Fruit fly (Drosophila melanogaster): ENCODE results near the gene Smyd5.
A peak's percentile ranks its signal among the peaks of the same experiment; 100 is the strongest.

Smyd5 gene

DNA sequence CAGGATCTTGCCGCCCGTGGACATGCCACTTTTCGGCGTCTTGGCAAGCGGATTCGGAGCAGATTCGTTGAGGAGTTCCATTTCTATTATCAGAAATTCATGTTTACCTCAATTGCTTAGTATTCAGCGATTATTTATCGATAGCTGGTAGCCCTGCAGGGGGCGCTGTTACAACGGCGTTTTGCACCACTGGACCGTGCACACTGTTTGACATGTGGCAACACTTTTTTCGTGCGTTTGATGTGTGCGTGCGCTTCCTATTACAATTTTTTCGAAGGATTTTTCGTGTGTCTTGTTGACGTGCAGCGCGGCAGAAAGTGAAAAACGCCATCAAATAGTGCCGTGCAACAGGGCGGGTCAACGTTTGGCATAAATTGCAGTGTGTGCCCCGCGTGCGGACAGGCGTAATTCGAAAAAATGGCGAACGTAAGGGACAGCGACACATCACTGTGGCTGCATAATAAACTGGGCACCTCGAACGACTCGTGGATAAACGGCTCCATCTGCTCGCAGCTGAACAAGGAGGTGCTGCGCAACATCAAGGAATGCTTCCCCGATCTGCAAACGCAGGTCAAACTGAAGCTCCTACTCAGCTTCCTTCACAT lies 5.0 kb upstream of the Smyd5 start, which contains the start of the genes CG3337 and Nelf-A (continued):
- TF ChIP-seq Oli (tag; optimal IDR thresholded peaks at IDR 0.05) (no peak), slp2 (GFP tag; optimal IDR thresholded peaks at IDR 0.05) (peak; percentile 26), dimm (GFP tag; IDR thresholded peaks at IDR 0.05) (no peak), CG18262 (tag; optimal IDR thresholded peaks at IDR 0.05) (peak; percentile 37), ash1 (GFP tag; optimal IDR thresholded peaks at IDR 0.05) (peak; percentile 60), CG6689 (GFP tag; IDR thresholded peaks at IDR 0.05) (0 out of 2 replicates have a peak, but pooled peaks have one; percentile 8), CG2120 (GFP tag; optimal IDR thresholded peaks at IDR 0.05) (peak; percentile 86), CG6765 (GFP tag; optimal IDR thresholded peaks at IDR 0.05) (peak; percentile 6), psq (GFP tag; optimal IDR thresholded peaks at IDR 0.05) (peak; percentile 25), CG17568 (GFP tag; optimal IDR thresholded peaks at IDR 0.05) (no peak), twi (tag; optimal IDR thresholded peaks at IDR 0.05) (peak; percentile 36), ttk (GFP tag; IDR thresholded peaks at IDR 0.05) (peak; percentile 55; the same call in 1 of the 2 replicates), sr (GFP tag; IDR thresholded peaks at IDR 0.05) (no peak), jumu (GFP tag; optimal IDR thresholded peaks at IDR 0.05) (peak; percentile 85), CG4617 (GFP tag; optimal IDR thresholded peaks at IDR 0.05; ENCODE audit: borderline replicate concordance) (peak; percentile 98), NK7.1 (GFP tag; optimal IDR thresholded peaks at IDR 0.05) (peak; percentile 51), otp (GFP tag; IDR thresholded peaks at IDR 0.05) (no peak), sna (GFP tag; IDR thresholded peaks at IDR 0.05; ENCODE audit: partially characterized antibody) (0 out of 2 replicates have a peak, but pooled peaks have one; percentile 29), CG8924 (tag; optimal IDR thresholded peaks at IDR 0.05) (no peak), Aef1 (GFP tag; IDR thresholded peaks at IDR 0.05) (peak; percentile 56; the same call in 2 of the 3 replicates), Mad (GFP tag; optimal IDR thresholded peaks at IDR 0.05) (peak; percentile 81), br (optimal IDR thresholded peaks at IDR 0.05) (no peak), esg (GFP tag; conservative IDR thresholded peaks at IDR 0.05) (no peak), kni (GFP tag; optimal IDR thresholded peaks at IDR 0.05) (no peak), CG14860 (GFP tag; IDR thresholded peaks at IDR 0.05; ENCODE audit: partially characterized antibody) (peak; percentile 57), Oaz (GFP tag; IDR thresholded peaks at IDR 0.05) (no peak), luna (GFP tag; optimal IDR thresholded peaks at IDR 0.05) (peak; percentile 63), Sry-δ (GFP tag; optimal IDR thresholded peaks at IDR 0.05) (peak; percentile 86), H2.0 (GFP tag; IDR thresholded peaks at IDR 0.05) (peak; percentile 66), CG11695 (GFP tag; IDR thresholded peaks at IDR 0.05) (no peak), lab (GFP tag; optimal IDR thresholded peaks at IDR 0.05) (no peak), dm (GFP tag; optimal IDR thresholded peaks at IDR 0.05) (peak; percentile 90), CG12299 (tag; optimal IDR thresholded peaks at IDR 0.05) (no peak), CG18476 (GFP tag; optimal IDR thresholded peaks at IDR 0.05) (peak; percentile 29), nerfin-2 (GFP tag; IDR thresholded peaks at IDR 0.05; ENCODE audit: partially characterized antibody) (peak; percentile 79), CG6272 (GFP tag; IDR thresholded peaks at IDR 0.05) (peak; percentile 66), nmo (GFP tag; optimal IDR thresholded peaks at IDR 0.05) (peak; percentile 68), CG13424 (tag; optimal IDR thresholded peaks at IDR 0.05) (peak; percentile 48), CG43689 (GFP tag; IDR thresholded peaks at IDR 0.05) (no peak), ems (GFP tag; optimal IDR thresholded peaks at IDR 0.05) (peak; percentile 64), CG11398 (GFP tag; optimal IDR thresholded peaks at IDR 0.05) (peak; percentile 57), CG31224 (GFP tag; IDR thresholded peaks at IDR 0.05) (peak; percentile 53), CG1647 (GFP tag; optimal IDR thresholded peaks at IDR 0.05) (peak; percentile 75), gt (GFP tag; IDR thresholded peaks at IDR 0.05) (no peak), CG4730 (GFP tag; IDR thresholded peaks at IDR 0.05) (no peak), lmd (GFP tag; IDR thresholded peaks at IDR 0.05) (peak; percentile 72; the same call in 1 of the 2 replicates), ato (GFP tag; IDR thresholded peaks at IDR 0.05; ENCODE audit: partially characterized antibody) (peak; percentile 64), pb (GFP tag; optimal IDR thresholded peaks at IDR 0.05) (peak; percentile 66), CG10543 (GFP tag; optimal IDR thresholded peaks at IDR 0.05) (peak; percentile 79), vfl (GFP tag; optimal IDR thresholded peaks at IDR 0.05) (peak; percentile 74), emc (GFP tag; optimal IDR thresholded peaks at IDR 0.05) (peak; percentile 52)
